Worm (Caenorhabditis elegans): Measurements from ENCODE around the gene F27E5.8.

DNA sequence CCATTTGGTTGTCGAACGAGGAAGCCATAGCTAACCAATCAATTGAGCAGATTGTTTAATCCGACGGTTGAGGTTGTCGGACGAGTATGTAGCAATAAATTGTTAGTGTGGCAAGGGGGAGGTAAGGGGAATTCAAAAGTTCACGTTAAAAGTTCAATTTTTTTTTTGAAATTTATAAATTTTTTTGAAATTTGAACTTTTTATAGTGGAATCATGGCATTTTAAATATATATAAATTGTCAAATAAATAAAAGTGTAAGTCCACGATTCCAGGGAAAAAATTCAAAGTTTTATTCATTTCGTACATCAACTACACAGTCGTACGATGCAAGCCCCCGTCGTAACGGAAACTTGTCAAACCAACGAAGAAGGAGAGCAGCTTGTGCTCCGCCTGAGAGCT lies 18.9 kb downstream of the F27E5.8 start, which contains the start of the genes ZK945.7 and ZK945.8:
- no peak for TF ChIP-seq attf-4 (tag; optimal IDR thresholded peaks at IDR 0.05)
- TF ChIP-seq dpl-1 (GFP tag; optimal IDR thresholded peaks at IDR 0.05), result no peak
- no peak for TF ChIP-seq zfp-2 (tag; optimal IDR thresholded peaks at IDR 0.05)
- no peak for TF ChIP-seq dmd-8 (GFP tag; IDR thresholded peaks at IDR 0.05)
- no peak for TF ChIP-seq lin-39 (tag; optimal IDR thresholded peaks at IDR 0.05)
- TF ChIP-seq ceh-28 (tag; optimal IDR thresholded peaks at IDR 0.05), result no peak
- no peak for TF ChIP-seq spr-1 (tag; optimal IDR thresholded peaks at IDR 0.05)
